Worm (Caenorhabditis elegans): ENCODE measurements around the gene F41E7.9.
A peak's percentile ranks its signal among the peaks of the same experiment; 100 is the strongest.

The F41E7.9 gene

DNA sequence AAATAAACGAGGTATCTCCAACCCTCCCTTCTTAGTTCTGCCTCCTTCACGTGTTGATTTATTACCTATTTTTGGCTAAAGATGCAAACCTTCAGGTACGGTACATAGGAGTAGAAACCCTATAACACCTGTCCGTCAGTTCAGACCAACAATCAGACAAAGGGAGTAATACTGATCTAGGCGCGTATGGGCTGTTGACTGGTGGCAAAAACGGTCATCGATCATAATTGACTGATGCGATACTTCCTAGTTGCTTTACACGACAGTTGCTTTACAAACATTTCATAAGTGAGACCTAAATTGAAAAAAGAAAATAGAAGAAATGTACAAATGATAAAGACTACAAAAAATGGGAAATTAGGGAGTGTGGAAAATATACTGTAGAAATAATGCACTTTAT lies 34.3 kb upstream of the F41E7.9 start:
- no peak for TF ChIP-seq elt-2 (tag; optimal IDR thresholded peaks at IDR 0.05)
- TF ChIP-seq hlh-13 (GFP tag; optimal IDR thresholded peaks at IDR 0.05), result no peak
- TF ChIP-seq pqm-1 (tag; optimal IDR thresholded peaks at IDR 0.05), result no peak
- TF ChIP-seq pax-1 (tag; optimal IDR thresholded peaks at IDR 0.05), result no peak
- TF ChIP-seq sdc-2 (tag; optimal IDR thresholded peaks at IDR 0.05), result no peak
- no peak for TF ChIP-seq tbx-7 (tag; optimal IDR thresholded peaks at IDR 0.05)
- no peak for TF ChIP-seq ceh-2 (tag; optimal IDR thresholded peaks at IDR 0.05)
- TF ChIP-seq elt-4 (tag; optimal IDR thresholded peaks at IDR 0.05), result no peak
- TF ChIP-seq fkh-10 (GFP tag; optimal IDR thresholded peaks at IDR 0.05), result no peak
- no peak for TF ChIP-seq sox-4 (tag; optimal IDR thresholded peaks at IDR 0.05)
- no peak for TF ChIP-seq ceh-6 (GFP tag; optimal IDR thresholded peaks at IDR 0.05)
- TF ChIP-seq odd-2 (tag; optimal IDR thresholded peaks at IDR 0.05), result no peak
- no peak for TF ChIP-seq ttx-3 (tag; optimal IDR thresholded peaks at IDR 0.05)
- no peak for TF ChIP-seq hlh-30 (tag; optimal IDR thresholded peaks at IDR 0.05; ENCODE audit: insufficient read depth)
- no peak for TF ChIP-seq mec-3 (tag; optimal IDR thresholded peaks at IDR 0.05; ENCODE audit: borderline replicate concordance)
- TF ChIP-seq ceh-14 (tag; optimal IDR thresholded peaks at IDR 0.05), result no peak

ce11 chrX:10340986-10341385 lies 25.2 kb upstream of the F41E7.9 start, which contains the start of gene R07E3.1:
Gene R07E3.1 (minus strand): TSS chrX:10341161.
- TF ChIP-seq pha-2 (tag; optimal IDR thresholded peaks at IDR 0.05) (no peak), elt-2 (tag; optimal IDR thresholded peaks at IDR 0.05) (peak; percentile 67)

DNA sequence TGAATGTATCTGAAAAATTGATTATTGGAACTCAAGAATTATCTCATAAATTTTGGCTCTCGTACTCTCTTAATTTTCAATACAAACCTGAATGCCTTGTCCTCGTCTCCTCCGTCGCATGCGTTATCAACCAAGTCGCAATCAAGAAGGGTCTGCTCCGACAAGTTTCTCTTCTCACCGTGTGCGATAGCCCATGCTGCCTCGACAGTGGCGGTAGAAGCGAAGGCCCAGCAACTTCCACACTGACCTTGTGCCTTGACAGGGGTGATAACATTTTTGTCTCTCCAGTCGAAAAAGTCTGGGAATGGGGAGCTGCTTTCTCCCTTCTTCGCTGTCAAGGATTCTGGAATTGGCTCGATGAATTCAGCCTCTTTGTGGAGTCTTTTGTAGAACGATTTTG lies 24.2 kb upstream of the F41E7.9 start:
- TF ChIP-seq elt-2 (tag; optimal IDR thresholded peaks at IDR 0.05) (peak; percentile 54), hlh-30 (tag; optimal IDR thresholded peaks at IDR 0.05; ENCODE audit: insufficient read depth) (no peak), nhr-11 (tag; optimal IDR thresholded peaks at IDR 0.05) (no peak), fax-1 (tag; optimal IDR thresholded peaks at IDR 0.05) (no peak), C08G9.2 (tag; optimal IDR thresholded peaks at IDR 0.05) (no peak)

DNA sequence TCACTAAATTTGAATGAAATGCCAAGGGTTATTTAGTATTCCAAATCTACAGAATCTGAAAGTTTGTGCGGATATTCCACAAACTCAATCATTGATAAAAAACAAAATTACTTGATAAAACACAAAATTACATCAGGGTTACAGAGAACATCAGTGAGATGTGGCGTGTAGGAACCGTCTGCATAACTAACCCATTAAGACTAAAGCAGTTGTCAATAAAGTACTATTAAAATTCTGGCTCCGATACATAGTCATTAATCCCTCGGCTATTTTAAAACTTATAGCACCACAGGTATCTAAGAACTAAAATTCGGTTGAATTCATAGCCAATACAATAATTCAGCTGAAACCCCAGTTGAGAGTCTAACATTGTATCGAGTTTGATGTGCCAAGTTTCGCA lies 23.0 kb upstream of the F41E7.9 start:
- no peak for TF ChIP-seq madf-2 (tag; optimal IDR thresholded peaks at IDR 0.05)
- no peak for TF ChIP-seq fkh-6 (tag; optimal IDR thresholded peaks at IDR 0.05)
- TF ChIP-seq ceh-9 (tag; optimal IDR thresholded peaks at IDR 0.05), result no peak
- TF ChIP-seq ztf-16 (tag; optimal IDR thresholded peaks at IDR 0.05), result no peak
- no peak for TF ChIP-seq pha-4 (tag; optimal IDR thresholded peaks at IDR 0.05)
- TF ChIP-seq sox-2 (GFP tag; IDR thresholded peaks at IDR 0.05), result no peak
- no peak for TF ChIP-seq Y22D7AL.16 (tag; optimal IDR thresholded peaks at IDR 0.05)
- no peak for TF ChIP-seq C08G9.2 (tag; optimal IDR thresholded peaks at IDR 0.05)

DNA sequence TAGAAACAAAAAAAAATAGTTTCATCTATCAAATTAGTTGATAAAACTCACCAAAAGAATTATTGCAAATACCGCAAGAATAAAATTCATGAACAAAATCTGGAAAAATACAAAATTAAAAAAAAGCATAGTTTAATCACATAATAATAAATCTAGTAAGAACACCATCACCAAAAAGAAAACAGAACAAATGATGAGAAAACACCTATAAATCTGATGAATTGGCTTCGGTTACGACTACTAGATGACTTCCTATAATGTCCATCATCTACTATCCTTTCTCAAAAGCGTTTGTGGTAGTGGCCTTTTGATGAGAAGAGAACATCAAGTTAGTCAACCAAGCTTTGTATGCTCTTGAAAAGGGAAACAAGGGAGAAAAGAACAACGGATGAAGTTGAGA lies 22.3 kb upstream of the F41E7.9 start, which contains the start of gene cut-5:
cut-5 (minus strand) TSS at position 101 of the 400 bp plus-strand sequence.
- TF ChIP-seq madf-2 (tag; optimal IDR thresholded peaks at IDR 0.05) (no peak), ets-4 (tag; optimal IDR thresholded peaks at IDR 0.05) (no peak), ceh-31 (tag; optimal IDR thresholded peaks at IDR 0.05) (no peak), unc-3 (GFP tag; conservative IDR thresholded peaks at IDR 0.05) (no peak), unc-3 (tag; optimal IDR thresholded peaks at IDR 0.05) (no peak), unc-86 (tag; optimal IDR thresholded peaks at IDR 0.05) (no peak), sox-2 (GFP tag; IDR thresholded peaks at IDR 0.05) (no peak), ceh-19 (GFP tag; optimal IDR thresholded peaks at IDR 0.05) (no peak), ama-1 (optimal IDR thresholded peaks at IDR 0.05) (no peak), hlh-8 (tag; optimal IDR thresholded peaks at IDR 0.05) (no peak), C38D4.7 (GFP tag; optimal IDR thresholded peaks at IDR 0.05) (no peak), sdc-2 (tag; optimal IDR thresholded peaks at IDR 0.05) (no peak)
